Fruit fly (Drosophila melanogaster): ENCODE data around the gene CG43739.
A peak's percentile ranks its signal among the peaks of the same experiment; 100 is the strongest.

The CG43739 gene

dm6 chr2L:20917235-20918055 is 1.3 kb downstream of the CG43739 start (continued):
- TF ChIP-seq E2f2 (GFP tag; IDR thresholded peaks at IDR 0.05) (peak; percentile 7; the same call in 1 of the 2 replicates), ac (GFP tag; optimal IDR thresholded peaks at IDR 0.05) (no peak), twi (tag; optimal IDR thresholded peaks at IDR 0.05) (peak; percentile 27), sug (tag; optimal IDR thresholded peaks at IDR 0.05) (peak; percentile 36), CG2120 (GFP tag; optimal IDR thresholded peaks at IDR 0.05) (peak; percentile 39), Bteb2 (GFP tag; optimal IDR thresholded peaks at IDR 0.05) (no peak), caup (GFP tag; optimal IDR thresholded peaks at IDR 0.05; ENCODE audit: severe bottlenecking) (peak; percentile 60), Mes4 (GFP tag; optimal IDR thresholded peaks at IDR 0.05) (no peak), CG34224 (GFP tag; IDR thresholded peaks at IDR 0.05; ENCODE audit: partially characterized antibody) (peak; percentile 16; the same call in 1 of the 3 replicates), ERR (GFP tag; optimal IDR thresholded peaks at IDR 0.05) (no peak), CG14441 (GFP tag; IDR thresholded peaks at IDR 0.05) (peak; percentile 89), tgo (GFP tag; IDR thresholded peaks at IDR 0.05) (peak; percentile 49; the same call in 2 of the 3 replicates), kah (GFP tag; optimal IDR thresholded peaks at IDR 0.05) (peak; percentile 75), CG6272 (GFP tag; IDR thresholded peaks at IDR 0.05) (peak; percentile 81), trem (tag; optimal IDR thresholded peaks at IDR 0.05) (peak; percentile 86), CG7357 (GFP tag; IDR thresholded peaks at IDR 0.05) (peak; percentile 86), CG6854 (GFP tag; optimal IDR thresholded peaks at IDR 0.05) (peak; percentile 81), insv (GFP tag; optimal IDR thresholded peaks at IDR 0.05) (no peak), Jarid2 (GFP tag; optimal IDR thresholded peaks at IDR 0.05) (peak; percentile 73), Scr (GFP tag; IDR thresholded peaks at IDR 0.05; ENCODE audit: partially characterized antibody) (no peak), ftz-f1 (GFP tag; optimal IDR thresholded peaks at IDR 0.05) (no peak), CG10462 (GFP tag; optimal IDR thresholded peaks at IDR 0.05) (peak; percentile 48), unc-4 (GFP tag; IDR thresholded peaks at IDR 0.05; ENCODE audit: partially characterized antibody) (no peak), CG8924 (tag; optimal IDR thresholded peaks at IDR 0.05) (peak; percentile 73), CG12299 (tag; optimal IDR thresholded peaks at IDR 0.05) (peak; percentile 71), nerfin-2 (GFP tag; IDR thresholded peaks at IDR 0.05; ENCODE audit: partially characterized antibody) (no peak), tio (GFP tag; optimal IDR thresholded peaks at IDR 0.05) (peak; percentile 71), Bgb (GFP tag; IDR thresholded peaks at IDR 0.05; ENCODE audit: partially characterized antibody) (no peak), ro (GFP tag; IDR thresholded peaks at IDR 0.05) (no peak), Dbx (GFP tag; IDR thresholded peaks at IDR 0.05) (peak; percentile 93), pita (GFP tag; optimal IDR thresholded peaks at IDR 0.05) (no peak), Bdp1 (GFP tag; optimal IDR thresholded peaks at IDR 0.05) (peak; percentile 1), CG14965 (GFP tag; optimal IDR thresholded peaks at IDR 0.05; ENCODE audit: borderline replicate concordance) (no peak), CG13123 (GFP tag; optimal IDR thresholded peaks at IDR 0.05) (peak; percentile 18), tll (GFP tag; optimal IDR thresholded peaks at IDR 0.05) (no peak), gsb-n (tag; optimal IDR thresholded peaks at IDR 0.05) (peak; percentile 66), eyg (GFP tag; optimal IDR thresholded peaks at IDR 0.05) (no peak), HLH54F (GFP tag; optimal IDR thresholded peaks at IDR 0.05) (peak; percentile 44), D (optimal IDR thresholded peaks at IDR 0.05) (no peak), D (GFP tag; optimal IDR thresholded peaks at IDR 0.05) (peak; percentile 86), CG8281 (tag; optimal IDR thresholded peaks at IDR 0.05) (peak; percentile 83), Usf (GFP tag; optimal IDR thresholded peaks at IDR 0.05) (peak; percentile 70), eve (GFP tag; optimal IDR thresholded peaks at IDR 0.05) (peak in 1 of 2 experiments; percentile 88), Chrac-16 (GFP tag; optimal IDR thresholded peaks at IDR 0.05) (peak; percentile 46), amos (GFP tag; IDR thresholded peaks at IDR 0.05; ENCODE audit: partially characterized antibody) (peak; percentile 24; the same call in 1 of the 2 replicates), CG1602 (GFP tag; optimal IDR thresholded peaks at IDR 0.05) (peak; percentile 52), CG2129 (GFP tag; IDR thresholded peaks at IDR 0.05; ENCODE audit: partially characterized antibody) (no peak), mam (GFP tag; optimal IDR thresholded peaks at IDR 0.05) (no peak)
